In genomic region chrII:5426470-5426869, ce11 we compare ENCODE assay signal across 4 worm cellular contexts.
TF ChIP-seq lines count a peak whose summit lies in the region.

No protein-coding gene starts in this region.

TF ChIP-seq in whole organism, L1 larva, 84 proteins besides CTCF, POLR2A, EP300 and RAD21:
- peak; percentile 12 for TF ChIP-seq nhr-85 (tag; lab: Kevin White, UChicago)
- no peak for TF ChIP-seq fos-1 (tag; optimal IDR thresholded peaks at IDR 0.05; lab: Kevin White, UChicago)

TF ChIP-seq in whole organism, L3 larva, 47 proteins besides CTCF, POLR2A, EP300 and RAD21:
- no peak for TF ChIP-seq fkh-10 (GFP tag; optimal IDR thresholded peaks at IDR 0.05; lab: Kevin White, UChicago)
- no peak for TF ChIP-seq zag-1 (tag; optimal IDR thresholded peaks at IDR 0.05; lab: Kevin White, UChicago)
- peak; percentile 61 for TF ChIP-seq elt-2 (tag; optimal IDR thresholded peaks at IDR 0.05; lab: Kevin White, UChicago)
- no peak for TF ChIP-seq lin-39 (tag; optimal IDR thresholded peaks at IDR 0.05; lab: Kevin White, UChicago)

TF ChIP-seq in whole organism, L4 larva, 104 proteins besides CTCF, POLR2A, EP300 and RAD21:
- no peak for TF ChIP-seq ceh-20 (GFP tag; IDR thresholded peaks at IDR 0.05; lab: Robert Waterston, UW)
- peak; percentile 19 for TF ChIP-seq nhr-28 (tag; optimal IDR thresholded peaks at IDR 0.05; lab: Kevin White, UChicago)

TF ChIP-seq in whole organism, young adult, 124 proteins besides CTCF, POLR2A, EP300 and RAD21:
- TF ChIP-seq cebp-1 (GFP tag; IDR thresholded peaks at IDR 0.05; lab: Robert Waterston, UW), result peak; percentile 58
- peak; percentile 68 for TF ChIP-seq cebp-1 (tag; optimal IDR thresholded peaks at IDR 0.05; lab: Kevin White, UChicago)
- no peak for TF ChIP-seq hlh-26 (GFP tag; conservative IDR thresholded peaks at IDR 0.05; lab: Robert Waterston, UW)
TF ChIP-seq in whole organism, young adult: peak in this region for 1.
